Fruit fly (Drosophila melanogaster): ENCODE results near the gene Roc1b.

dm6 chr3L:357681-358080 is at the start of gene Roc1b:
- TF ChIP-seq psq (optimal IDR thresholded peaks at IDR 0.05) = no peak
- TF ChIP-seq EcR (GFP tag; optimal IDR thresholded peaks at IDR 0.05) = no peak
- TF ChIP-seq Dll (optimal IDR thresholded peaks at IDR 0.05) = no peak
- no peak for TF ChIP-seq usp (GFP tag; optimal IDR thresholded peaks at IDR 0.05)
- TF ChIP-seq CG8478 (optimal IDR thresholded peaks at IDR 0.05) = no peak

All from whole organism.